Fruit fly (Drosophila melanogaster): ENCODE data around the gene ATPsyndelta.

DNA sequence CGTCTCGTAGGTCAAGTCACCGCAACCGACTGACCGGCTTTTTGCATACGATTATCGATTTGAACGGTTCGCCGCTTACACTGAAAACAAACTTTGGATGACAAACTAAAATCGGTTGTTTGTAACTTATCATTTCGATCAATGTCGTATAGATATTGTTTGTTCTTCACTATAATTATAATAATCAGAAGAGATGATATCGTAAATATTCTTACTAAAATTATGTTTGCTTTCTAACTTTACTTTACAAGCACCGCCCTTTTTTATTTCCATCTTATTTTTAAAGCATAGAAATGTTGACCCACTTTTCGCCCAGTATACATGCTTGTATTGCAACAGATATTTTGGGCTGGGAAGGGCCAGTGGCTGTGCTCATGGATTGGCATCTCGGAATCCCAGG, 20.3 kb downstream of the ATPsyndelta start, which contains the start of gene CG2961:
- no peak for TF ChIP-seq CG8478 (optimal IDR thresholded peaks at IDR 0.05)
- no peak for TF ChIP-seq CTCF (optimal IDR thresholded peaks at IDR 0.05)
